Fruit fly (Drosophila melanogaster) whole organism, adult: ENCODE measurements around the gene gkt.

ENCODE experiments used
- CG14711 ChIP-seq: fragments of 200-800 bp; sonication (Bioruptor generic); optimal IDR thresholded peaks from 2 replicates; lab custom pipeline; 2018; ENCODE audit warnings: missing biosample characterization, mild to moderate bottlenecking, missing genetic modification characterization, moderate library complexity
- cic ChIP-seq: fragments of 200-800 bp; sonication (Bioruptor generic); optimal IDR thresholded peaks from 2 replicates; lab custom pipeline; 2017; ENCODE audit warnings: missing biosample characterization, mild to moderate bottlenecking, missing genetic modification characterization, moderate library complexity
- cnc ChIP-seq, 2 experiments: fragments of >200 bp; optimal IDR thresholded peaks; 2 replicates each; lab custom pipeline; 2017
- kay ChIP-seq: fragments of 200-800 bp; sonication (Bioruptor generic); peaks from one replicate; lab custom pipeline; 2016; ENCODE audit warnings: missing biosample characterization, missing genetic modification characterization, borderline replicate concordance
- ovo ChIP-seq: fragments of 200-800 bp; sonication (Bioruptor generic); optimal IDR thresholded peaks from 2 replicates; lab custom pipeline; 2016; ENCODE audit warnings: missing biosample characterization, missing genetic modification characterization
- pad ChIP-seq: fragments of 200-800 bp; sonication (Bioruptor generic); optimal IDR thresholded peaks from 3 replicates; lab custom pipeline; 2017; ENCODE audit warnings: missing biosample characterization, missing genetic modification characterization, mild to moderate bottlenecking, moderate library complexity, missing genetic modification reagents
- toe ChIP-seq: fragments of 200-800 bp; sonication (Bioruptor generic); optimal IDR thresholded peaks from 2 replicates; lab custom pipeline; 2016; ENCODE audit warnings: missing biosample characterization, missing genetic modification characterization

DNA sequence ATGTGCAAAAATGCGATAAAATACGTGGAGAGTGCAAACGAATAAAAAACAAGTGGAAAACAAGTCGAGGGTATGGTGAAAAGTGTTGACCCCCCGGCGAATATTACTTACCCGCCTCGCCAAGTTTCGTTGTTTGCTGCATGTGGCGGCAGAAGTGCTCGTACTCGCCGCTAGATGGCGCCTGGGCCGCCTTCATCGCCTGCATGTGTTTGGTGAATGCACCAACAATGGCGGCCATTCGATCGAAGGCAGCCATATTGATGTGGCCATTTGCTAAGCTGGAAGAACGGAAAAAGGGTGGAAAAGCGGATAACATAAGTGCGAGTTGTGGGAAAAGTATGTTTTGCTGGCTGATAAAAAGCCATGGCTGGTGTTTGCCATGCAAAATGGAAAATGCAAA is 23.5 kb downstream of the gkt start:
- TF ChIP-seq toe, result no peak
- no peak for TF ChIP-seq kay
- TF ChIP-seq CG14711 (tag; lab: Kevin White, UChicago), result no peak
- no peak for TF ChIP-seq ovo (GFP tag; lab: Kevin White, UChicago)
- TF ChIP-seq cic (GFP tag; lab: Kevin White, UChicago), result no peak
- no peak for TF ChIP-seq pad (GFP tag; lab: Kevin White, UChicago)
- no peak for TF ChIP-seq cnc (optimal IDR thresholded peaks at IDR 0.05; lab: Kevin White, UChicago)
